Worm (Caenorhabditis elegans) whole organism, late embryonic: ENCODE results near the gene C23H3.9.

ENCODE experiments used
- ceh-18 ChIP-seq: sonication (generic microtip); optimal IDR thresholded peaks from 2 replicates; lab custom pipeline; 2016; ENCODE audit warnings: missing genetic modification characterization, missing compliant biosample characterization
- ceh-45 ChIP-seq: fragments of 200-800 bp; sonication (Bioruptor generic); IDR thresholded peaks from 2 replicates; pipeline ENCODE4 v1.3.6; 2022; ENCODE audit warnings: missing genetic modification reagents, missing genetic modification characterization, missing compliant biosample characterization
- nfya-1 ChIP-seq: sonication (generic microtip); optimal IDR thresholded peaks from 2 replicates; lab custom pipeline; 2017; ENCODE audit warnings: missing genetic modification characterization, mild to moderate bottlenecking, missing compliant biosample characterization, antibody characterized with exemption, moderate library complexity
- nhr-11 ChIP-seq: fragments of 150-350 bp; optimal IDR thresholded peaks from 2 replicates; lab custom pipeline; 2014; ENCODE audit warnings: missing biosample characterization, missing genetic modification characterization
- npax-4 ChIP-seq: sonication (generic microtip); optimal IDR thresholded peaks from 2 replicates; lab custom pipeline; 2016; ENCODE audit warnings: missing genetic modification characterization, missing compliant biosample characterization
- rnt-1 ChIP-seq: sonication (generic microtip); optimal IDR thresholded peaks from 2 replicates; lab custom pipeline; 2016; ENCODE audit warnings: missing genetic modification characterization, missing compliant biosample characterization

DNA sequence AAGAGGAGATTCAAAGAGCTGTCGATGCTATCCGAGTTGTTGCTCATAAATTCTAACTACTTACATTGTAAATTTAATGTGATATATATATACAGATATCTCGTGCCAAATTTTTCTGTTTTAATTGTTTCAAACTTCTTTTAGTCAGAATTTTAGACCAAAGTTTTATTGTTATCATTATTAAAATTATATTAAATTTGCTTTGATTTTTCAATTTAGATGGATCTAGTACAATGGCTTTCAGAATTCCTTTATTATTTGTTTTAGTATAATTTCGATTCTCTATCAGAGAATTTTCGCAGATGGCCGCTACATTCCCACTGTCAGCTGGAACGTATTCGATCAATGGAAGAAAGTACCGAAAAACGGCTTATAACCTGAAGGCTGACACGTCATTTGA is 21.7 kb downstream of the C23H3.9 start, which contains the start of gene ascc-1:
- TF ChIP-seq npax-4 (no peak), nhr-11 (tag; lab: Kevin White, UChicago) (no peak), ceh-45 (no peak), nfya-1 (tag; lab: Kevin White, UChicago) (no peak), ceh-18 (tag; lab: Kevin White, UChicago) (no peak), rnt-1 (tag; lab: Kevin White, UChicago) (no peak)
